Fruit fly (Drosophila melanogaster) whole organism, embryonic: ENCODE results near the gene CG10089.

Experiments used
- CG10147 ChIP-seq: fragments of 200-800 bp; sonication (Bioruptor generic); optimal IDR thresholded peaks from 2 replicates; lab custom pipeline; 2019; ENCODE audit warnings: missing biosample characterization, mild to moderate bottlenecking, missing genetic modification characterization, moderate library complexity
- CG10979 ChIP-seq: fragments of 200-800 bp; sonication (Bioruptor generic); optimal IDR thresholded peaks from 2 replicates; lab custom pipeline; 2018; ENCODE audit warnings: missing biosample characterization, mild to moderate bottlenecking, missing genetic modification characterization, moderate library complexity
- CG11398 ChIP-seq: fragments of 200-800 bp; sonication (Bioruptor generic); optimal IDR thresholded peaks from 2 replicates; lab custom pipeline; 2016; ENCODE audit warnings: missing biosample characterization, missing genetic modification characterization
- CG12071 ChIP-seq: fragments of 200-800 bp; sonication (Bioruptor generic); optimal IDR thresholded peaks from 3 replicates; lab custom pipeline; 2018; ENCODE audit warnings: missing biosample characterization, mild to moderate bottlenecking, missing genetic modification characterization
- CG13287 ChIP-seq: fragments of 200-800 bp; sonication (Bioruptor generic); IDR thresholded peaks from 2 replicates; pipeline ENCODE4 v1.3.6; 2022; ENCODE audit warnings: missing biosample characterization, missing genetic modification characterization; ENCODE audit not compliant: partially characterized antibody
- CG14667 ChIP-seq: fragments of 200-800 bp; sonication (Bioruptor generic); IDR thresholded peaks from 2 replicates; pipeline ENCODE4 v1.3.6; 2022; ENCODE audit warnings: missing biosample characterization, missing genetic modification characterization
- CG1647 ChIP-seq: fragments of 200-800 bp; sonication (Bioruptor generic); optimal IDR thresholded peaks from 3 replicates; lab custom pipeline; 2016; ENCODE audit warnings: missing biosample characterization, missing genetic modification characterization
- CG17612 ChIP-seq: fragments of 200-800 bp; sonication (Bioruptor generic); IDR thresholded peaks from 2 replicates; pipeline ENCODE4 v1.3.6; 2022; ENCODE audit warnings: missing biosample characterization, missing genetic modification characterization
- CG17829 ChIP-seq: fragments of 200-800 bp; optimal IDR thresholded peaks from 2 replicates; lab custom pipeline; 2019; ENCODE audit warnings: missing biosample characterization, mild to moderate bottlenecking, missing genetic modification characterization, moderate library complexity
- CG2116 ChIP-seq: fragments of 200-800 bp; sonication (Bioruptor generic); optimal IDR thresholded peaks from 3 replicates; lab custom pipeline; 2018; ENCODE audit warnings: missing biosample characterization, mild to moderate bottlenecking, missing genetic modification characterization
- CG2875 ChIP-seq: fragments of 200-800 bp; sonication (Bioruptor generic); optimal IDR thresholded peaks from 2 replicates; lab custom pipeline; 2017; ENCODE audit warnings: missing biosample characterization, mild to moderate bottlenecking, missing genetic modification characterization, missing genetic modification reagents
- CG30403 ChIP-seq: fragments of 200-800 bp; sonication (Bioruptor generic); optimal IDR thresholded peaks from 3 replicates; lab custom pipeline; 2016; ENCODE audit warnings: missing biosample characterization, missing genetic modification characterization
- CG34224 ChIP-seq: fragments of 200-800 bp; sonication (Bioruptor generic); IDR thresholded peaks from 3 replicates; pipeline ENCODE4 v1.3.6; 2022; ENCODE audit warnings: missing biosample characterization, missing genetic modification characterization; ENCODE audit not compliant: partially characterized antibody
- CG34422 ChIP-seq: fragments of 200-800 bp; sonication (Bioruptor generic); IDR thresholded peaks from 3 replicates; pipeline ENCODE4 v1.3.6; 2022; ENCODE audit warnings: missing biosample characterization, missing genetic modification characterization
- CG43689 ChIP-seq: fragments of 200-800 bp; sonication (Bioruptor generic); IDR thresholded peaks from 2 replicates; pipeline ENCODE4 v1.3.6; 2022; ENCODE audit warnings: missing biosample characterization, missing genetic modification characterization
- CG4617 ChIP-seq: fragments of 200-800 bp; sonication (Bioruptor generic); optimal IDR thresholded peaks from 3 replicates; lab custom pipeline; 2016; ENCODE audit warnings: missing biosample characterization, missing genetic modification characterization, borderline replicate concordance
- CoRest ChIP-seq: fragments of 200-800 bp; sonication (Bioruptor generic); optimal IDR thresholded peaks from 3 replicates; lab custom pipeline; 2018; ENCODE audit warnings: missing biosample characterization, mild to moderate bottlenecking, missing genetic modification characterization, moderate library complexity
- Doc3 ChIP-seq: fragments of 200-800 bp; sonication (Bioruptor generic); IDR thresholded peaks from 3 replicates; pipeline ENCODE4 v1.3.6; 2022; ENCODE audit warnings: missing biosample characterization, missing genetic modification characterization; ENCODE audit not compliant: partially characterized antibody
- HLH4C ChIP-seq: fragments of 200-800 bp; sonication (Bioruptor generic); IDR thresholded peaks from 3 replicates; pipeline ENCODE4 v1.3.6; 2022; ENCODE audit warnings: missing biosample characterization, missing genetic modification characterization; ENCODE audit not compliant: partially characterized antibody
- Lim3 ChIP-seq: fragments of 200-800 bp; sonication (Bioruptor generic); IDR thresholded peaks from 2 replicates; pipeline ENCODE4 v1.3.6; 2022; ENCODE audit warnings: missing biosample characterization, missing genetic modification characterization
- MESR4 ChIP-seq: fragments of 200-800 bp; sonication (Bioruptor generic); optimal IDR thresholded peaks from 2 replicates; lab custom pipeline; 2018; ENCODE audit warnings: missing biosample characterization, mild to moderate bottlenecking, missing genetic modification characterization, moderate library complexity
- Med ChIP-seq: fragments of 200-800 bp; sonication (Bioruptor generic); peaks from one replicate; lab custom pipeline; 2016; ENCODE audit warnings: missing biosample characterization, missing genetic modification characterization, mild to moderate bottlenecking, inconsistent platforms, moderate library complexity
- Mrtf ChIP-seq: fragments of 200-800 bp; sonication (Bioruptor generic); IDR thresholded peaks from 3 replicates; pipeline ENCODE4 v1.3.6; 2022; ENCODE audit warnings: missing biosample characterization, missing genetic modification characterization
- Nf-YB ChIP-seq: fragments of 200-800 bp; sonication (Bioruptor generic); optimal IDR thresholded peaks from 3 replicates; lab custom pipeline; 2019; ENCODE audit warnings: missing biosample characterization, mild to moderate bottlenecking, missing genetic modification characterization, moderate library complexity
- Optix ChIP-seq: fragments of 200-800 bp; sonication (Bioruptor generic); IDR thresholded peaks from 3 replicates; pipeline ENCODE4 v1.3.6; 2022; ENCODE audit warnings: missing biosample characterization, missing genetic modification characterization
- Xrp1 ChIP-seq: fragments of 200-800 bp; sonication (Bioruptor generic); IDR thresholded peaks from 2 replicates; pipeline ENCODE4 v1.3.6; 2022; ENCODE audit warnings: missing biosample characterization, missing genetic modification characterization
- YL-1 ChIP-seq: fragments of 200-800 bp; sonication (Bioruptor generic); optimal IDR thresholded peaks from 3 replicates; lab custom pipeline; 2017; ENCODE audit warnings: missing biosample characterization, mild to moderate bottlenecking, missing genetic modification characterization
- ab ChIP-seq: fragments of 200-800 bp; sonication (Bioruptor generic); optimal IDR thresholded peaks from 2 replicates; lab custom pipeline; 2016; ENCODE audit warnings: missing biosample characterization, missing genetic modification characterization
- aop ChIP-seq: fragments of 200-800 bp; sonication (Bioruptor generic); IDR thresholded peaks from 2 replicates; pipeline ENCODE4 v1.3.6; 2022; ENCODE audit warnings: missing biosample characterization, missing genetic modification characterization
- ci ChIP-seq: fragments of 200-800 bp; sonication (Bioruptor generic); IDR thresholded peaks from 3 replicates; pipeline ENCODE4 v1.3.6; 2022; ENCODE audit warnings: missing biosample characterization, missing genetic modification characterization
- crol ChIP-seq: fragments of 200-800 bp; sonication (Bioruptor generic); IDR thresholded peaks from 2 replicates; pipeline ENCODE4 v1.3.6; 2022; ENCODE audit warnings: missing biosample characterization, missing genetic modification characterization
- ems ChIP-seq: fragments of 200-800 bp; sonication (Bioruptor generic); optimal IDR thresholded peaks from 3 replicates; lab custom pipeline; 2016; ENCODE audit warnings: missing biosample characterization, missing genetic modification characterization
- gem ChIP-seq: fragments of 200-800 bp; sonication (Bioruptor generic); optimal IDR thresholded peaks from 2 replicates; lab custom pipeline; 2019; ENCODE audit warnings: missing biosample characterization, mild to moderate bottlenecking, missing genetic modification characterization, moderate library complexity
- gt ChIP-seq: fragments of 200-800 bp; sonication (Bioruptor generic); IDR thresholded peaks from 2 replicates; pipeline ENCODE4 v1.3.6; 2022; ENCODE audit warnings: missing biosample characterization, missing genetic modification characterization
- hbn ChIP-seq: fragments of 200-800 bp; sonication (Bioruptor generic); IDR thresholded peaks from 2 replicates; pipeline ENCODE4 v1.3.6; 2022; ENCODE audit warnings: missing biosample characterization, missing genetic modification characterization; ENCODE audit not compliant: partially characterized antibody
- hkb ChIP-seq, 2 experiments: fragments of 200-800 bp in 1 of 2; fragments of >200 bp in 1 of 2; sonication (Bioruptor generic) in 1 of 2; IDR thresholded peaks in 1 of 2; optimal IDR thresholded peaks in 1 of 2; 2 replicates each; pipeline versions ENCODE4 v1.3.6 to Lab custom; 2017 to 2022; ENCODE audit warnings: missing biosample characterization in 1 of 2, missing genetic modification characterization in 1 of 2
- inv ChIP-seq: fragments of 200-800 bp; sonication (Bioruptor generic); IDR thresholded peaks from 2 replicates; pipeline ENCODE4 v1.3.6; 2022; ENCODE audit warnings: missing biosample characterization, missing genetic modification characterization; ENCODE audit not compliant: partially characterized antibody
- jing ChIP-seq: fragments of 200-800 bp; sonication (Bioruptor generic); optimal IDR thresholded peaks from 2 replicates; lab custom pipeline; 2018; ENCODE audit warnings: missing biosample characterization, mild to moderate bottlenecking, missing genetic modification characterization
- ken ChIP-seq: fragments of 200-800 bp; sonication (Bioruptor generic); IDR thresholded peaks from 3 replicates; pipeline ENCODE4 v1.3.6; 2022; ENCODE audit warnings: missing biosample characterization, missing genetic modification characterization
- nom ChIP-seq: fragments of 200-800 bp; sonication (Bioruptor generic); optimal IDR thresholded peaks from 2 replicates; lab custom pipeline; 2017; ENCODE audit warnings: missing biosample characterization, missing genetic modification characterization, mild to moderate bottlenecking, moderate library complexity, missing genetic modification reagents
- pb ChIP-seq: fragments of 200-800 bp; sonication (Bioruptor generic); optimal IDR thresholded peaks from 3 replicates; lab custom pipeline; 2016; ENCODE audit warnings: missing biosample characterization, missing genetic modification characterization
- pho ChIP-seq: fragments of 200-800 bp; sonication (Bioruptor generic); optimal IDR thresholded peaks from 2 replicates; lab custom pipeline; 2016; ENCODE audit warnings: missing biosample characterization, missing genetic modification characterization
- pum ChIP-seq: fragments of 200-800 bp; sonication (Bioruptor generic); optimal IDR thresholded peaks from 2 replicates; lab custom pipeline; 2016; ENCODE audit warnings: missing biosample characterization, missing genetic modification characterization
- row ChIP-seq: fragments of 200-800 bp; sonication (Bioruptor generic); IDR thresholded peaks from 3 replicates; pipeline ENCODE4 v1.3.6; 2022; ENCODE audit warnings: missing biosample characterization, missing genetic modification characterization
- seq ChIP-seq: fragments of 200-800 bp; sonication (Bioruptor generic); IDR thresholded peaks from 2 replicates; pipeline ENCODE4 v1.3.6; 2022; ENCODE audit warnings: missing biosample characterization, missing genetic modification characterization
- sr ChIP-seq: fragments of 200-800 bp; sonication (Bioruptor generic); IDR thresholded peaks from 3 replicates; pipeline ENCODE4 v1.3.6; 2022; ENCODE audit warnings: missing biosample characterization, missing genetic modification characterization
- tgo ChIP-seq: fragments of 200-800 bp; sonication (Bioruptor generic); IDR thresholded peaks from 3 replicates; pipeline ENCODE4 v1.3.6; 2022; ENCODE audit warnings: missing biosample characterization, missing genetic modification characterization
- vfl ChIP-seq: fragments of 200-800 bp; sonication (Bioruptor generic); optimal IDR thresholded peaks from 2 replicates; lab custom pipeline; 2016; ENCODE audit warnings: missing biosample characterization, missing genetic modification characterization
- vnd ChIP-seq: fragments of 200-800 bp; sonication (Bioruptor generic); IDR thresholded peaks from 3 replicates; pipeline ENCODE4 v1.3.6; 2022; ENCODE audit warnings: missing biosample characterization, missing genetic modification characterization; ENCODE audit not compliant: partially characterized antibody

Gene CG10089

DNA sequence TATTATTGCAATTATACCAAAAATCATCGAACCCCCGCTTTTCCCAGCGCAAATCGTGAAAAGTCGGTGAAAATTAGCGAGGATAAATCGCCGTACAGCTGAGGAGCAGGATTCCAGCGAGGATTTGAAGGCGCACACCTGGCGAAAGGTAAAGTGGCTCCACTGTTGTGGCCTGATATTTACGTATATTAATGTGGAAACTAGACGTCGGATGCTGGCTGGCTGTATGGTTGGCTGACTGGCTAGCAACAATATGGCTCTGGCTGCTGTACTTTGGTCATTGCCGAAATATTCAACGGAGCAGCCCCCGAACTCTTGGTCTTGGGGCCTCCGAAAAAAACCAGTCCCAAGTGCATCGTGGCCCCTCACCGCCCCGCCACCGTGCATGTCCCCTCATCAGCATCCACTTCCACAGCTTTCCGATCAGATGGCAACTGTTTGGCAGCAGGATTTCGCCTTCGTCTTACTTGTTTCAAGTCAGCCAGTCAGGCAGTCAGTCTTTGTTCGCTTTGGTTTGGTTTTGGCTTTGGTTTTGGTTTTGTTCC, 12.3 kb upstream of the CG10089 start:
- TF ChIP-seq CG43689 (GFP tag; lab: Robert Waterston, UW) (no peak), CG1647 (GFP tag; lab: Kevin White, UChicago) (no peak), Mrtf (GFP tag; lab: Robert Waterston, UW) (no peak), ems (GFP tag; lab: Kevin White, UChicago) (no peak), CG34224 (GFP tag; lab: Robert Waterston, UW) (0 out of 3 replicates have a peak, but pooled peaks have one; percentile 9), vfl (GFP tag; lab: Kevin White, UChicago) (no peak), hkb (optimal IDR thresholded peaks at IDR 0.05; lab: Kevin White, UChicago) (no peak), hkb (GFP tag; IDR thresholded peaks at IDR 0.05; lab: Robert Waterston, UW) (no peak), CG34422 (no peak), CoRest (tag; lab: Kevin White, UChicago) (no peak), hbn (GFP tag; lab: Robert Waterston, UW) (0 out of 2 replicates have a peak, but pooled peaks have one; percentile 2), YL-1 (peak; percentile 14), tgo (GFP tag; lab: Robert Waterston, UW) (no peak), crol (GFP tag; lab: Robert Waterston, UW) (peak; percentile 88), CG13287 (GFP tag; lab: Robert Waterston, UW) (peak; percentile 5; the same call in 1 of the 2 replicates), CG11398 (GFP tag; lab: Kevin White, UChicago) (no peak), vnd (0 out of 3 replicates have a peak, but pooled peaks have one; percentile 1), gem (tag; lab: Kevin White, UChicago) (no peak), pho (GFP tag; lab: Kevin White, UChicago) (no peak), ci (GFP tag; lab: Robert Waterston, UW) (no peak), CG10147 (GFP tag; lab: Kevin White, UChicago) (no peak), seq (no peak), aop (GFP tag; lab: Robert Waterston, UW) (no peak), Optix (GFP tag; lab: Robert Waterston, UW) (no peak), ab (GFP tag; lab: Kevin White, UChicago) (no peak), CG14667 (GFP tag; lab: Robert Waterston, UW) (no peak), CG4617 (GFP tag; lab: Kevin White, UChicago) (peak; percentile 16), Doc3 (GFP tag; lab: Robert Waterston, UW) (0 out of 3 replicates have a peak, but pooled peaks have one; percentile 44), Xrp1 (GFP tag; lab: Robert Waterston, UW) (0 out of 2 replicates have a peak, but pooled peaks have one; percentile 20), sr (GFP tag; lab: Robert Waterston, UW) (0 out of 3 replicates have a peak, but pooled peaks have one; percentile 10), jing (GFP tag; lab: Kevin White, UChicago) (no peak), pum (GFP tag; lab: Kevin White, UChicago) (no peak), ken (GFP tag; lab: Robert Waterston, UW) (no peak), CG2875 (GFP tag; lab: Kevin White, UChicago) (no peak), gt (GFP tag; lab: Robert Waterston, UW) (no peak), Lim3 (GFP tag; lab: Robert Waterston, UW) (no peak), CG2116 (GFP tag; lab: Kevin White, UChicago) (no peak), inv (no peak), CG12071 (peak; percentile 20), nom (GFP tag; lab: Kevin White, UChicago) (peak; percentile 51), row (GFP tag; lab: Robert Waterston, UW) (0 out of 3 replicates have a peak, but pooled peaks have one; percentile 4), MESR4 (GFP tag; lab: Kevin White, UChicago) (peak; percentile 95), Nf-YB (GFP tag; lab: Kevin White, UChicago) (no peak), CG17829 (tag; lab: Kevin White, UChicago) (no peak), CG30403 (no peak), pb (GFP tag; lab: Kevin White, UChicago) (peak; percentile 2), Med (GFP tag; lab: Kevin White, UChicago) (peak; percentile 72), CG17612 (GFP tag; lab: Robert Waterston, UW) (no peak), HLH4C (no peak), CG10979 (no peak)
